Worm (Caenorhabditis elegans): ENCODE measurements around the gene fbxa-31.

ce11 chrIII:1271378-1271926 lies at the start of gene fbxa-31:
- no peak for TF ChIP-seq ztf-4 (tag; optimal IDR thresholded peaks at IDR 0.05)
- TF ChIP-seq lin-15B (tag; optimal IDR thresholded peaks at IDR 0.05): no peak
- no peak for TF ChIP-seq mdl-1 (tag; optimal IDR thresholded peaks at IDR 0.05)
- no peak for TF ChIP-seq ceh-9 (tag; optimal IDR thresholded peaks at IDR 0.05)
- TF ChIP-seq lsy-12 (tag; optimal IDR thresholded peaks at IDR 0.05): no peak
- no peak for TF ChIP-seq elt-3 (tag; optimal IDR thresholded peaks at IDR 0.05)
- no peak for TF ChIP-seq ama-1 (optimal IDR thresholded peaks at IDR 0.05)
- TF ChIP-seq mml-1 (tag; optimal IDR thresholded peaks at IDR 0.05): no peak
- TF ChIP-seq aly-2 (tag; optimal IDR thresholded peaks at IDR 0.05): no peak
- no peak for TF ChIP-seq tbx-2 (tag; optimal IDR thresholded peaks at IDR 0.05)
- TF ChIP-seq nhr-76 (tag; optimal IDR thresholded peaks at IDR 0.05): no peak
- TF ChIP-seq fos-1 (tag; optimal IDR thresholded peaks at IDR 0.05): no peak
- TF ChIP-seq ztf-11 (tag; optimal IDR thresholded peaks at IDR 0.05): no peak

All from whole organism, L3 larva.